Worm (Caenorhabditis elegans) whole organism, L2 larva: ENCODE results near the gene F55C12.4.

ENCODE experiments used
- C34F6.9 ChIP-seq: fragments of 150-350 bp; optimal IDR thresholded peaks from 2 replicates; lab custom pipeline; 2014; ENCODE audit warnings: missing biosample characterization, missing genetic modification characterization
- F13H6.1 ChIP-seq: sonication (generic microtip); optimal IDR thresholded peaks from 2 replicates; lab custom pipeline; 2016; ENCODE audit warnings: missing genetic modification characterization, missing compliant biosample characterization
- R02D3.7 ChIP-seq: fragments of 150-350 bp; optimal IDR thresholded peaks from 2 replicates; lab custom pipeline; 2014; ENCODE audit warnings: missing biosample characterization, missing genetic modification characterization
- Y55F3AM.14 ChIP-seq: fragments of 200-800 bp; sonication (Bioruptor generic); optimal IDR thresholded peaks from 2 replicates; lab custom pipeline; 2018; ENCODE audit warnings: mild to moderate bottlenecking, missing genetic modification characterization, missing compliant biosample characterization
- ZK546.5 ChIP-seq: sonication (generic microtip); optimal IDR thresholded peaks from 2 replicates; lab custom pipeline; 2017; ENCODE audit warnings: missing biosample characterization, missing genetic modification characterization
- alr-1 ChIP-seq: fragments of 150-350 bp; optimal IDR thresholded peaks from 2 replicates; lab custom pipeline; 2014; ENCODE audit warnings: missing biosample characterization, missing genetic modification characterization
- aly-2 ChIP-seq: fragments of 150-350 bp; optimal IDR thresholded peaks from 2 replicates; lab custom pipeline; 2014; ENCODE audit warnings: missing biosample characterization, missing genetic modification characterization
- ama-1 ChIP-seq: fragments of 150-350 bp; optimal IDR thresholded peaks from 2 replicates; lab custom pipeline; 2018; ENCODE audit warnings: inconsistent platforms
- blmp-1 ChIP-seq: sonication (generic microtip); optimal IDR thresholded peaks from 2 replicates; lab custom pipeline; 2017; ENCODE audit warnings: missing genetic modification characterization, mild to moderate bottlenecking, missing compliant biosample characterization, antibody characterized with exemption, moderate library complexity; ENCODE audit not compliant: insufficient read depth
- ceh-16 ChIP-seq: fragments of 150-350 bp; optimal IDR thresholded peaks from 2 replicates; lab custom pipeline; 2014; ENCODE audit warnings: missing biosample characterization, missing genetic modification characterization
- ceh-82 ChIP-seq: fragments of 150-350 bp; optimal IDR thresholded peaks from 2 replicates; lab custom pipeline; 2014; ENCODE audit warnings: missing biosample characterization, missing genetic modification characterization
- crh-2 ChIP-seq: sonication (generic microtip); optimal IDR thresholded peaks from 2 replicates; lab custom pipeline; 2017; ENCODE audit warnings: missing biosample characterization, missing genetic modification characterization
- dmd-4 ChIP-seq: sonication (generic microtip); optimal IDR thresholded peaks from 2 replicates; lab custom pipeline; 2017; ENCODE audit warnings: missing biosample characterization, missing genetic modification characterization
- egl-27 ChIP-seq: sonication (generic microtip); optimal IDR thresholded peaks from 3 replicates; lab custom pipeline; 2017; ENCODE audit warnings: missing biosample characterization, missing genetic modification reagents, missing genetic modification characterization
- elt-1 ChIP-seq: fragments of 150-350 bp; optimal IDR thresholded peaks from 2 replicates; lab custom pipeline; 2014; ENCODE audit warnings: missing biosample characterization, missing genetic modification characterization
- elt-3 ChIP-seq: sonication (generic microtip); optimal IDR thresholded peaks from 2 replicates; lab custom pipeline; 2017; ENCODE audit warnings: missing biosample characterization, missing genetic modification characterization
- fos-1 ChIP-seq: fragments of 150-350 bp; optimal IDR thresholded peaks from 2 replicates; lab custom pipeline; 2014; ENCODE audit warnings: missing biosample characterization, missing genetic modification characterization
- gmeb-1 ChIP-seq: fragments of 150-350 bp; optimal IDR thresholded peaks from 2 replicates; lab custom pipeline; 2014; ENCODE audit warnings: missing biosample characterization, missing genetic modification characterization
- lin-11 ChIP-seq: fragments of 150-350 bp; sonication (generic microtip); optimal IDR thresholded peaks from 2 replicates; lab custom pipeline; 2014; ENCODE audit warnings: missing biosample characterization, missing genetic modification characterization, inconsistent platforms, mixed read lengths
- lin-13 ChIP-seq: fragments of 150-350 bp; optimal IDR thresholded peaks from 2 replicates; lab custom pipeline; 2014; ENCODE audit warnings: missing biosample characterization, missing genetic modification reagents, missing genetic modification characterization
- lin-39 ChIP-seq: fragments of 150-350 bp; optimal IDR thresholded peaks from 2 replicates; lab custom pipeline; 2014; ENCODE audit warnings: missing biosample characterization, missing genetic modification reagents, missing genetic modification characterization
- lsy-2 ChIP-seq, 2 experiments: fragments of 150-350 bp in 1 of 2; sonication (generic microtip) in 1 of 2; optimal IDR thresholded peaks; 2 replicates each; lab custom pipeline; 2014 to 2017; ENCODE audit warnings: missing biosample characterization in 2 of 2, missing genetic modification characterization in 2 of 2
- mab-5 ChIP-seq: fragments of 150-350 bp; optimal IDR thresholded peaks from 2 replicates; lab custom pipeline; 2014; ENCODE audit warnings: missing biosample characterization, missing genetic modification characterization
- mbf-1 ChIP-seq: sonication (generic microtip); optimal IDR thresholded peaks from 2 replicates; lab custom pipeline; 2017; ENCODE audit warnings: missing biosample characterization, missing genetic modification characterization
- mdl-1 ChIP-seq, 2 experiments: fragments of 150-350 bp in 1 of 2; sonication (generic microtip) in 1 of 2; optimal IDR thresholded peaks; 2 replicates each; lab custom pipeline; 2017; ENCODE audit warnings: missing biosample characterization in 2 of 2, missing genetic modification characterization in 2 of 2
- nhr-10 ChIP-seq: sonication (generic microtip); optimal IDR thresholded peaks from 2 replicates; lab custom pipeline; 2017; ENCODE audit warnings: missing biosample characterization, missing genetic modification characterization
- nhr-11 ChIP-seq: fragments of 150-350 bp; optimal IDR thresholded peaks from 2 replicates; lab custom pipeline; 2014; ENCODE audit warnings: missing biosample characterization, missing genetic modification characterization
- nhr-12 ChIP-seq: fragments of 150-350 bp; optimal IDR thresholded peaks from 2 replicates; lab custom pipeline; 2014; ENCODE audit warnings: missing biosample characterization, missing genetic modification characterization
- nhr-129 ChIP-seq: fragments of 150-350 bp; optimal IDR thresholded peaks from 2 replicates; lab custom pipeline; 2014; ENCODE audit warnings: missing biosample characterization, missing genetic modification characterization
- nhr-21 ChIP-seq: fragments of 150-350 bp; optimal IDR thresholded peaks from 2 replicates; lab custom pipeline; 2014; ENCODE audit warnings: missing biosample characterization, missing genetic modification characterization
- nhr-23 ChIP-seq: fragments of 150-350 bp; optimal IDR thresholded peaks from 2 replicates; lab custom pipeline; 2014; ENCODE audit warnings: missing biosample characterization, missing genetic modification reagents, missing genetic modification characterization
- nhr-237 ChIP-seq: fragments of 150-350 bp; optimal IDR thresholded peaks from 2 replicates; lab custom pipeline; 2014; ENCODE audit warnings: missing biosample characterization, missing genetic modification characterization
- nhr-25 ChIP-seq: fragments of 150-350 bp; sonication (generic microtip); optimal IDR thresholded peaks from 3 replicates; lab custom pipeline; 2014; ENCODE audit warnings: missing biosample characterization, missing genetic modification characterization
- nhr-6 ChIP-seq: fragments of 150-350 bp; optimal IDR thresholded peaks from 2 replicates; lab custom pipeline; 2014; ENCODE audit warnings: missing biosample characterization, missing genetic modification characterization
- nhr-77 ChIP-seq: fragments of 150-350 bp; optimal IDR thresholded peaks from 2 replicates; lab custom pipeline; 2014; ENCODE audit warnings: missing biosample characterization, missing genetic modification characterization
- peb-1 ChIP-seq: fragments of 150-350 bp; optimal IDR thresholded peaks from 2 replicates; lab custom pipeline; 2014; ENCODE audit warnings: missing biosample characterization, missing genetic modification characterization
- sem-4 ChIP-seq: fragments of 150-350 bp; optimal IDR thresholded peaks from 2 replicates; lab custom pipeline; 2014; ENCODE audit warnings: missing biosample characterization, missing genetic modification reagents, missing genetic modification characterization
- skn-1 ChIP-seq: sonication (generic microtip); optimal IDR thresholded peaks from 2 replicates; lab custom pipeline; 2017; ENCODE audit warnings: missing biosample characterization, missing genetic modification characterization
- sma-3 ChIP-seq: sonication (generic microtip); optimal IDR thresholded peaks from 2 replicates; lab custom pipeline; 2016; ENCODE audit warnings: missing genetic modification reagents, missing genetic modification characterization, missing compliant biosample characterization
- sma-9 ChIP-seq, 2 experiments: fragments of 150-350 bp in 1 of 2; sonication (generic microtip) in 1 of 2; optimal IDR thresholded peaks; 2 replicates each; lab custom pipeline; 2014 to 2016; ENCODE audit warnings: missing genetic modification characterization in 2 of 2, mild to moderate bottlenecking in 1 of 2, missing biosample characterization in 1 of 2, missing compliant biosample characterization in 1 of 2, missing genetic modification reagents in 1 of 2, moderate library complexity in 1 of 2
- snpc-4 ChIP-seq: fragments of 150-350 bp; optimal IDR thresholded peaks from 2 replicates; lab custom pipeline; 2014; ENCODE audit warnings: missing biosample characterization, missing genetic modification characterization
- unc-39 ChIP-seq: fragments of 150-350 bp; optimal IDR thresholded peaks from 2 replicates; lab custom pipeline; 2014; ENCODE audit warnings: missing biosample characterization, missing genetic modification characterization
- unc-55 ChIP-seq: fragments of 150-350 bp; sonication (generic microtip); optimal IDR thresholded peaks from 3 replicates; lab custom pipeline; 2014; ENCODE audit warnings: missing biosample characterization, missing genetic modification reagents, missing genetic modification characterization
- unc-62 ChIP-seq: fragments of 150-350 bp; optimal IDR thresholded peaks from 2 replicates; lab custom pipeline; 2014; ENCODE audit warnings: missing biosample characterization, missing genetic modification reagents, missing genetic modification characterization
- zag-1 ChIP-seq: fragments of 150-350 bp; optimal IDR thresholded peaks from 2 replicates; lab custom pipeline; 2014; ENCODE audit warnings: missing biosample characterization, missing genetic modification characterization
- ztf-1 ChIP-seq: fragments of 200-800 bp; sonication (Bioruptor generic); conservative IDR thresholded peaks from 2 replicates; pipeline ENCODE4 v1.3.6; 2022; ENCODE audit warnings: missing genetic modification characterization, missing compliant biosample characterization
- ztf-11 ChIP-seq: sonication (generic microtip); optimal IDR thresholded peaks from 2 replicates; lab custom pipeline; 2017; ENCODE audit warnings: missing biosample characterization, missing genetic modification characterization
- ztf-4 ChIP-seq: fragments of 150-350 bp; optimal IDR thresholded peaks from 2 replicates; lab custom pipeline; 2014; ENCODE audit warnings: missing biosample characterization, missing genetic modification characterization

Gene F55C12.4

DNA sequence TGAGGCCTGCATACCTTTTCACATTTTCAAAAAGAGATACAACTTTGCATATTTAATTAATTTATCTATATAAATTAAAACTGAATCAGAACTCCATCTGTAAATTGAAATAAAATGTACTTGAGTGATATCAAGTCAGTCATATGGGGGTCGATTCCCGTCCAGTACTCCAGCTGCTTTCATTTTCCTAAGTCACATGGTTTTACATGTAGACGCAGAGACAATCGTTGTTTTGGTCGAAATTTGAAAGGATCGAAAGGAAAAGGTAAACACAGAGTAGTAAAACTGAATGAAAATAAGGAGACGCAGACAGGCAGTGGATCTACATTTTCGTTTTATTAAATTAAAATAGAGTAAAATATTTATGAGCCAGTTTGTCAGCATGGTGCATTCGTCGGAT, 15.9 kb upstream of the F55C12.4 start:
- TF ChIP-seq dmd-4 (tag; lab: Kevin White, UChicago), result no peak
- peak; percentile 36 for TF ChIP-seq sma-3 (GFP tag; lab: Kevin White, UChicago)
- peak; percentile 51 for TF ChIP-seq blmp-1 (tag; lab: Kevin White, UChicago)
- peak; percentile 64 for TF ChIP-seq sma-9 (GFP tag; optimal IDR thresholded peaks at IDR 0.05; lab: Kevin White, UChicago)
- no peak for TF ChIP-seq sma-9 (tag; optimal IDR thresholded peaks at IDR 0.05; lab: Kevin White, UChicago)
- TF ChIP-seq lsy-2 (tag; optimal IDR thresholded peaks at IDR 0.05; lab: Kevin White, UChicago), result peak in 1 of 2 experiments; percentile 27
- peak; percentile 3 for TF ChIP-seq nhr-25 (tag; lab: Kevin White, UChicago)
- peak; percentile 80 for TF ChIP-seq nhr-129 (tag; lab: Kevin White, UChicago)
- TF ChIP-seq C34F6.9 (tag; lab: Kevin White, UChicago), result peak; percentile 46
- TF ChIP-seq alr-1, result no peak
- no peak for TF ChIP-seq R02D3.7 (tag; lab: Kevin White, UChicago)
- TF ChIP-seq nhr-6 (tag; lab: Kevin White, UChicago), result no peak
- TF ChIP-seq gmeb-1 (tag; lab: Kevin White, UChicago), result no peak
- TF ChIP-seq, all 48 proteins: peak for 7

DNA sequence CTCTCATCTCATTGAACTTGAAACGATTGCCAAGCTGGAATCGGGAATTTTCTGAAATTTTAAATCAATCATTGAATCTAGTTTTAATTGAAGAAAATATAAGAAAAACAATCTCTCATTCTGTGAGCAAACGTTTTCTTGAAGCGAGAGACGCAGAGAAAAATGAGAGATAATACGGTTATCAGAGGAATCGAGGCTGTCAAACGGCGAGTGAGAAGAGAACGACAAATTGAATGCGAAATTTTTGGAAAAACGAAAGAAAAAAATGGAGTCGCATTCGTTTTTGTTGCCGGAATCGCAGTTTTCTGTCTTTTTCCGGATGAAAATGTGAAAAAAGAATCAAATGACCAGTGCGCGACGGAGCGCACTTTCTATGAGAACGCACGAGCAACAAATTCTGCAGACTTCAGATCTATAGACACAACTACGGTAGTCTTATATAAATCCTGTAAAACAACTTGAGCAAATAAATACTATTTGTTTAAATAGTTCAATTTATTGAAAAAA, 15.4 kb upstream of the F55C12.4 start, which contains the start of gene tex-2:
Gene tex-2 (minus strand): TSS at position 51 of the 507 bp plus-strand sequence.
- peak; percentile 48 for TF ChIP-seq nhr-129 (tag; lab: Kevin White, UChicago)
- TF ChIP-seq nhr-12, result no peak
- TF ChIP-seq lsy-2 (tag; optimal IDR thresholded peaks at IDR 0.05; lab: Kevin White, UChicago), result peak in 1 of 2 experiments; percentile 33
- no peak for TF ChIP-seq nhr-11
- TF ChIP-seq skn-1 (tag; lab: Kevin White, UChicago), result no peak
- TF ChIP-seq C34F6.9 (tag; lab: Kevin White, UChicago), result peak; percentile 34
- no peak for TF ChIP-seq lin-11 (tag; lab: Kevin White, UChicago)
- TF ChIP-seq aly-2 (tag; lab: Kevin White, UChicago), result no peak
- no peak for TF ChIP-seq mbf-1 (tag; lab: Kevin White, UChicago)
- no peak for TF ChIP-seq nhr-10 (tag; lab: Kevin White, UChicago)
- TF ChIP-seq elt-3, result no peak
- no peak for TF ChIP-seq peb-1 (tag; lab: Kevin White, UChicago)
- TF ChIP-seq ZK546.5 (tag; lab: Kevin White, UChicago), result no peak
- peak; percentile 55 for TF ChIP-seq unc-55 (GFP tag; lab: Kevin White, UChicago)
- no peak for TF ChIP-seq nhr-25 (tag; lab: Kevin White, UChicago)
- TF ChIP-seq zag-1 (tag; lab: Kevin White, UChicago), result peak; percentile 24
- TF ChIP-seq lin-39 (tag; lab: Kevin White, UChicago), result no peak
- TF ChIP-seq crh-2 (tag; lab: Kevin White, UChicago), result peak; percentile 9
- TF ChIP-seq ztf-1 (GFP tag; lab: Robert Waterston, UW), result no peak
- no peak for TF ChIP-seq nhr-23
- no peak for TF ChIP-seq egl-27 (tag; lab: Kevin White, UChicago)
- no peak for TF ChIP-seq ztf-4
- TF ChIP-seq ama-1 (lab: Kevin White, UChicago), result no peak
- no peak for TF ChIP-seq elt-1 (tag; lab: Kevin White, UChicago)
- peak; percentile 13 for TF ChIP-seq lin-13 (GFP tag; lab: Kevin White, UChicago)
- TF ChIP-seq nhr-237 (tag; lab: Kevin White, UChicago), result no peak
- no peak for TF ChIP-seq mdl-1 (tag; optimal IDR thresholded peaks at IDR 0.05; lab: Kevin White, UChicago)
- TF ChIP-seq Y55F3AM.14 (GFP tag; lab: Kevin White, UChicago), result no peak
- no peak for TF ChIP-seq R02D3.7 (tag; lab: Kevin White, UChicago)
- TF ChIP-seq unc-39, result no peak
- peak; percentile 77 for TF ChIP-seq fos-1 (tag; lab: Kevin White, UChicago)
- TF ChIP-seq alr-1, result no peak
- TF ChIP-seq nhr-21 (tag; lab: Kevin White, UChicago), result no peak
- TF ChIP-seq blmp-1 (tag; lab: Kevin White, UChicago), result no peak
- no peak for TF ChIP-seq nhr-6 (tag; lab: Kevin White, UChicago)
- TF ChIP-seq sem-4 (tag; lab: Kevin White, UChicago), result no peak
- no peak for TF ChIP-seq dmd-4 (tag; lab: Kevin White, UChicago)
- TF ChIP-seq nhr-77 (tag; lab: Kevin White, UChicago), result no peak
- no peak for TF ChIP-seq unc-62 (GFP tag; lab: Kevin White, UChicago)
- TF ChIP-seq sma-3 (GFP tag; lab: Kevin White, UChicago), result no peak
- no peak for TF ChIP-seq ceh-16 (tag; lab: Kevin White, UChicago)
- TF ChIP-seq gmeb-1 (tag; lab: Kevin White, UChicago), result no peak
- peak; percentile 32 for TF ChIP-seq F13H6.1 (tag; lab: Kevin White, UChicago)
- no peak for TF ChIP-seq ztf-11 (tag; lab: Kevin White, UChicago)
- no peak for TF ChIP-seq snpc-4 (tag; lab: Kevin White, UChicago)
- TF ChIP-seq ceh-82 (tag; lab: Kevin White, UChicago), result no peak
- TF ChIP-seq sma-9 (GFP tag; optimal IDR thresholded peaks at IDR 0.05; lab: Kevin White, UChicago), result no peak
- no peak for TF ChIP-seq sma-9 (tag; optimal IDR thresholded peaks at IDR 0.05; lab: Kevin White, UChicago)
- TF ChIP-seq mab-5 (tag; lab: Kevin White, UChicago), result no peak
